Fruit fly (Drosophila melanogaster): Measurements from ENCODE around the gene CG13008.

dm6 chrX:16753066-16753465 lies 42.0 kb downstream of the CG13008 start:
- TF ChIP-seq CG8478 (optimal IDR thresholded peaks at IDR 0.05) (no peak), usp (GFP tag; optimal IDR thresholded peaks at IDR 0.05) (no peak), pan (optimal IDR thresholded peaks at IDR 0.05) (no peak)

Data from whole organism.